Fruit fly (Drosophila melanogaster) Kc167 (cell line): ENCODE measurements around the gene CG9839.

Experiments used
- Myc ChIP-seq: fragments of >200 bp; optimal IDR thresholded peaks from 2 replicates; lab custom pipeline; 2017; ENCODE audit warnings: missing external identifiers
- Sin3A ChIP-seq: fragments of >200 bp; optimal IDR thresholded peaks from 2 replicates; lab custom pipeline; 2018; ENCODE audit warnings: missing external identifiers
- h ChIP-seq: fragments of >200 bp; optimal IDR thresholded peaks from 3 replicates; lab custom pipeline; 2018; ENCODE audit warnings: missing external identifiers
- insv ChIP-seq: fragments of >200 bp; optimal IDR thresholded peaks from 3 replicates; lab custom pipeline; 2018; ENCODE audit warnings: missing external identifiers
- psq ChIP-seq: fragments of >200 bp; optimal IDR thresholded peaks from 2 replicates; lab custom pipeline; 2017; ENCODE audit warnings: missing external identifiers
- ttk ChIP-seq: sonication (Bioruptor generic); optimal IDR thresholded peaks from 2 replicates; lab custom pipeline; 2017; ENCODE audit warnings: missing external identifiers

Gene CG9839

DNA sequence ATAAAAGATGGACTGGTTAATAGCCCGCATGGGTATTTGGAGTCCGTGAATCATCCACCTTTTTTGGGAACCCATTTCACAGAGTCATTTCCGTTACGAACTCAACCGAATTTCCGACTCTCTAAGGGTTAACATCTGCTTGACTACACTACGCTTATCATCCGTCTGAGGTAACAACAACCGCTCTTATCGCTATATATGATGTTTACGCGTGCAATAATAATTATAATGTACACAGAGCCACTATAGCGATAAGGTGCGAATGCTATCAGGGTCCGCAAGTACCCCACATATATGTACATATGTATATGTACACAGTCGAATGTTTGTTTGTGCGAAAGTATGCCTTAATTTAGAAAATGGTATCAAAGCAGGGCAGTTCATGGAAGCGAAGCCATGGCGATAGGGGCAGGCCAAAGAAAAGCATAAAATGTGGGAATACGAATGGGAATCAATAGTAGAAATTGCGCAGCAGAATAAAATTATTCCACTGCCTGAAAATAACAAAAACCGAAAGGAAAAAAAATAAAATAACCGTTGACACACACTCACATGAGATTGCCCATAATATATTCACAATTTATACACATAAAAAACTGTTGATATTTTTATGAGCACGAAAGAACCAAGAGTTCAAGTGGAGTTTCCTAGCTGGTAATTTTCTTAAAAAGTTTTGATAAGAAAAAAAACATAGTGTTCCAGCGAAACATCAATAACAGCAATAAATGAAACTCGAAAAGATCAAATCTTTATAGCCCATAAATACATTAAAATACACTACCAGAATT lies 5.0 kb upstream of the CG9839 start:
- no peak for TF ChIP-seq Sin3A (lab: Kevin White, UChicago)
- TF ChIP-seq h (lab: Kevin White, UChicago) = no peak
- TF ChIP-seq Myc (lab: Kevin White, UChicago) = no peak
- no peak for TF ChIP-seq psq (lab: Kevin White, UChicago)
- no peak for TF ChIP-seq insv (lab: Kevin White, UChicago)
- no peak for TF ChIP-seq ttk

DNA sequence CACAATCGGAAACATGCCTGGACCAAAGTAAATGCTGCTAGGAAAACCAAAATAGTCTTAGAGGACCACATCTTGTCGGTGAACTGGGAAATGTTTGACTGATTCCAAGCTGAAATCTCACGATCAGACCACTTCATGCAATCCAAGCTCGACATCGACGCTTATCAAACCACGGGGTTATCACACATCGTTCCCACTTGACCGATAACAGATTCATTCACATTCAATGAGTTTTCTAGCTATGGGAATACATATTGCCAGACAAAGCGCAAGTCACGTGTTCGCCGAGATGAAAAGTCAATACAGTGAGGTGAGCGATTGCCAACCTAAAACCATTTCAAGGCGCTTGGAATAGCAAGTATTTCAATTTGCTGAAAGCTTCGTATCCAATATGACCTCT lies 4.1 kb upstream of the CG9839 start:
- no peak for TF ChIP-seq psq (lab: Kevin White, UChicago)
- TF ChIP-seq h (lab: Kevin White, UChicago) = no peak
- no peak for TF ChIP-seq Sin3A (lab: Kevin White, UChicago)
- TF ChIP-seq insv (lab: Kevin White, UChicago) = no peak
- TF ChIP-seq ttk = no peak
- no peak for TF ChIP-seq Myc (lab: Kevin White, UChicago)

DNA sequence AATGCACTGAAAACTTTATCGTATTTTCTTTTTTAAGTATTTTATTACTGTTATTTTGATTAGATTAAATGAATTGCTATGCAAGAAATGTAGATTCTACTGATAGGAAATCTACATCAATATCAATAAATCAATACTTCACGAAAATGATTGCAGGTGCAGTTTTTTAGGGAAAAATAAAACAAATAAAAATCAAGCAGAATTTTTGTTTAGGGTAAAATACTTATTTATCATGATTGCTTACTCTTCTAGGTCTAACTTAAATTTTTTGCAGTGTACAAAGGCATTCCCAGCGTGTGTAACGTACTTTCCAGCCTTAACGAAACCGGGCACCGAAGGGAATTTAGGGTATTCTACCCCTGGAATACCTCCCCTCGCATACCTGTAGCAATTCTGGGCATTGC lies 2.9 kb upstream of the CG9839 start:
- TF ChIP-seq insv (lab: Kevin White, UChicago) (no peak), h (lab: Kevin White, UChicago) (no peak), psq (lab: Kevin White, UChicago) (no peak), Sin3A (lab: Kevin White, UChicago) (no peak), Myc (lab: Kevin White, UChicago) (no peak), ttk (no peak)

DNA sequence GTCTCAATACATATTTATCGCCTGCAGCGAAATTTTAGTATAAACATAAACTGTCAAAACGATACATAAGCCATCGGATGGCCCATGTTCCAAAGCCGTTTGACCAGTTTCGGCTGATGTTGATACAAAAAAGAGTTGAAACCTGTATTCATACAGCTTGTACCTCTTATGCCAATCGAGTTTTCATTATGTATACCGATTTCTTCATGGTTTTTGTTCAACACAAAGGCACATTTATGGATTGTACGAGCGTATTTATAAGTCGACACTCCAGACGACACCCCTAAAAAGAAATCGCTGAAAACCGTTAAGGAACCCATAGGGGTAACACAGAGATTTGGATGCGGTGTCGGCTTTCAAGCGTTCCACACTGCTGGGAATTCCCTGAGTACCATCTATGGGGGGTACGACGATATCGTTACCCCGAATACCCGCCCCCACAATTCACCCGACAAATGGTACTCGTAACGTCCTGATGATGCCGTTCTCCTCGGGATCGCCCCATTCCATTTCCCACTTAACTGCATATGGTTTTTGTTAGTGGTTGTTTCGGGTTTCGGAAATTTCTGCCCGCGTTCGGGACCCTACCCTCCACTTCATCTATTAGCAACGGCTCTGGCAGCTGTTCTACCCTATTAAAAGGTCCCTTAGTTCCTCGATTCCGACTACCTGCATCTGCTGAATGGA lies 2.4 kb upstream of the CG9839 start:
- TF ChIP-seq h (lab: Kevin White, UChicago) (no peak), insv (lab: Kevin White, UChicago) (no peak), Sin3A (lab: Kevin White, UChicago) (no peak), Myc (lab: Kevin White, UChicago) (no peak), psq (lab: Kevin White, UChicago) (no peak), ttk (no peak)

DNA sequence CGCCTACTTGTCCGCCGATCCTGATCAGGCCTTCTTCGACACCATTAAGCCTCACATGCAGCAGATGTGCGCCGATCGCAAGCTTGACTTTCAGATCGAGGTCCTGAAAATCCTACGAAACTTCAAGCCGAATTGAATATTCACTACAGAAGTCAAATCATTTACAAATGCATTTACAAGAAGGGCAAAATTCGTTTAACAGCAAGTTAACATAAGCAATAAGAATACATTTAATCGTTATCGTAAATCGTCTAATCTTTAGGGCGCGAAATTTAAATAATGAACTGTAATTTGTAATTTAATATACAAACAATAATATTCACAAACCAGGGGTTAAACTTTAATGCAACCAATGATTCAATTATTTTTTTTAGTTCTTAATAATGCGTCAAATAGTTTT lies 1.4 kb upstream of the CG9839 start:
- TF ChIP-seq Sin3A (lab: Kevin White, UChicago) (no peak), psq (lab: Kevin White, UChicago) (no peak), Myc (lab: Kevin White, UChicago) (no peak), insv (lab: Kevin White, UChicago) (no peak), ttk (no peak)

DNA sequence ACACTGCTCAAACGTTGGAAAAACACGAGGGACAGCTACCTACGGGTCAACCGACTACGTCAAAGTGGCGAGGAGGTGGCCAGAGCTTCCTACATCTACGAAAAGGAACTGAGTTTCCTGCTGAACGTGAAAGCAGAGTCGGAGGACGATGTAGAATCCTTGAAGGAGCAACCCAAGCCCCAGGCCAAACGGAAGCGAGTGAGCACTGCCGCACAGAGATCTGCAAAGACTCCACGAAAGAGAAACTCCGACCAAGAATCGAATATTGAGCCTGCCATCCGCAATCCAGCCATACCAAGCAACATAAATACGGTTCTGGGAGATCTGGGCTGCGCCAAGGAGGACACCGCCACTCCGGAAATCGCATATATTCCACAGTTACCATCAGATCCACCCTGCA lies 1.0 kb upstream of the CG9839 start:
- TF ChIP-seq ttk = no peak
- TF ChIP-seq h (lab: Kevin White, UChicago) = no peak
- TF ChIP-seq Myc (lab: Kevin White, UChicago) = no peak
- no peak for TF ChIP-seq psq (lab: Kevin White, UChicago)
- TF ChIP-seq insv (lab: Kevin White, UChicago) = no peak
- TF ChIP-seq Sin3A (lab: Kevin White, UChicago) = no peak

DNA sequence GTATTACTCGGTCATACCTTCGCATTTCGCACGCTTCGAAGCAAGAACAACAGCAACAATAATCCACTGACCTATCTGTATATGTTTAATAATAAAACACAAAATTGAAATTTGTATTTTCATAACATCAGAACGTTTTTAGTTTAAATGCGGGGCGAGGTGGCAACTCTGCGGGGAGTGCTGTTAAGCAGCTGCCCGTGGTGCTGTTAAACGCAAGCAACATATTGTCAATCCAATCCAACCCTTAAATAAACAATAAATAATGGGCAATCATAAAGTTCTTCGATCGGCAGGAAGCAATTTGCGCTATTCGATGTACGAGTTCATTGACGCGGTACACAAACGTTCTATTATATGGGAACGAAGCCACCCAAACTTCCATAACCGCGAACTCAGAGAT lies 502 bp upstream of the CG9839 start, which contains the start of gene hng2:
TSS of gene hng2 (plus strand) at position 219 of the 400 bp plus-strand sequence.
- TF ChIP-seq Myc (lab: Kevin White, UChicago) (no peak), ttk (no peak), h (lab: Kevin White, UChicago) (no peak), psq (lab: Kevin White, UChicago) (no peak), Sin3A (lab: Kevin White, UChicago) (no peak), insv (lab: Kevin White, UChicago) (no peak)

DNA sequence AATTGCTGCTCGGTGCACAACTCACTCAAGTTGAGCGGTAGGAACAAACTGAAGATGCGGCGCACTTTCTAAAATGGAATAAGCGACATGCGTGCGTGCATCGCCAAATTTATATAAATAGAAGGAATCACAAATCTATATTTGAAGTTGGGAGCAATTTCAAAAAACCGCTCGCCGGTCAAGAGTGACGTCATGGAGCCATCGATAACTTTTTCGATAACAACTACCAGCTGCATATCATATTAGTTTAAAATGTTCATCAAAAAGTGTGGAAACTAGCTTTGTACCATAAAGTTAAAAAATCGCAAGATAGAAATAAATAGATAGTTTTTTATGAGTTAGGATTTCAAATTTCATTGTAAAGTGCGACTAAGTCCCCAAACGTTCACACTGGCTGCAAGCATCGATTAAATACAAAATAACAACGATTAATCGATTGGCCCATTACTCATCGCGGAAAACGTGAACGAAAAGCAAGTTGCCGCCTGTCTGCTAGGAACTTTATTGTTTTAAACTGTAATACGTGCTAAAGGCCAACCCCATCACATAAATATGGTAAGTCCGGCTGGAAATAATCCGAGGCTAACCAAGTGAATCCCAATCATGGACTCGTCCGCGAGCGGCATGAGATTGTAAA lies 4.4 kb downstream of the CG9839 start, which contains the start of the genes Pif1A, Pif1B and CCT7:
TSS of gene Pif1A (minus strand) at position 51 of the 637 bp plus-strand sequence.
TSS of gene Pif1B (minus strand) at position 51 of the 637 bp plus-strand sequence.
TSS of gene CCT7 (plus strand) at position 439 of the 637 bp plus-strand sequence.
- TF ChIP-seq Sin3A (lab: Kevin White, UChicago) (no peak), insv (lab: Kevin White, UChicago) (no peak), ttk (no peak), psq (lab: Kevin White, UChicago) (no peak), Myc (lab: Kevin White, UChicago) (no peak), h (lab: Kevin White, UChicago) (no peak)

DNA sequence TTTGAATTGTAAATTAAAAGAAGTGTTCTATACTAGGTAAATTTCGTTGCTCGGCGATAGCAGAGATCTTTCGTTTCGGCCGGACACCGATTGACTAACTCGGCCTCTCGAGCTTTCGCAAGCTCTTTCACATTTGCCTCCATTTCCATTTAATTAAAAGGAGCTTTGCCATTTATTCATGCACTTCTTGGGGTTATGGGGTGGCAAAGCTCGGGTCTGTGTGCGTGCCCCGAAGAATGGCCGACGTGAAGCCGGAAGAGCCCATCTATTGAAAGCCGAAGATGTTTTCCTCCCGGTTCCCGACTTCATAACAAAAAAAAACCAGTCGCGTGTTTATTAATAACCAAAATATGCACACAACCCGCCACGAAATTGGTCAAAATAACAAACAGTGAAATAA lies 5.7 kb downstream of the CG9839 start:
- TF ChIP-seq Myc (lab: Kevin White, UChicago) = no peak
- no peak for TF ChIP-seq h (lab: Kevin White, UChicago)
- TF ChIP-seq Sin3A (lab: Kevin White, UChicago) = no peak
- TF ChIP-seq psq (lab: Kevin White, UChicago) = no peak
- TF ChIP-seq insv (lab: Kevin White, UChicago) = no peak
- no peak for TF ChIP-seq ttk

DNA sequence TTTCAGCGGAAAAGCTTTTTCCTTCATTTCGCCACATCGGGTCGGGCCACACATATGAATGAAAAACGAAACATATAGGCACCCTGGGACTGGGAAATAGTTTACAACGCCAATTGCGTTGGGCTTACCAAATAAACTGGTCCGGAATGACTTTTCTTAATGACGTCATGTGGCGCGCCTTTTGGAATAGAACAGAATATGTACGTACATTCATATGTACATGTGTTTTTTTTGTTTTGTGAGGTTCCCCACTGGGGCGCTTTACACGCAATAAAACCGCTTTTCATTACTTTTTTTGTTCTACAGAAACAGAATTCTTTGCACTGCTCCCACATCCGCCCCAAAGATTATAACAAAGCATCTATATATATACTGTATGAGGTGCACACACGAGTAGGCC lies 7.3 kb downstream of the CG9839 start:
- TF ChIP-seq insv (lab: Kevin White, UChicago) = no peak
- TF ChIP-seq h (lab: Kevin White, UChicago) = no peak
- no peak for TF ChIP-seq psq (lab: Kevin White, UChicago)
- no peak for TF ChIP-seq Myc (lab: Kevin White, UChicago)
- no peak for TF ChIP-seq ttk
- TF ChIP-seq Sin3A (lab: Kevin White, UChicago) = no peak

DNA sequence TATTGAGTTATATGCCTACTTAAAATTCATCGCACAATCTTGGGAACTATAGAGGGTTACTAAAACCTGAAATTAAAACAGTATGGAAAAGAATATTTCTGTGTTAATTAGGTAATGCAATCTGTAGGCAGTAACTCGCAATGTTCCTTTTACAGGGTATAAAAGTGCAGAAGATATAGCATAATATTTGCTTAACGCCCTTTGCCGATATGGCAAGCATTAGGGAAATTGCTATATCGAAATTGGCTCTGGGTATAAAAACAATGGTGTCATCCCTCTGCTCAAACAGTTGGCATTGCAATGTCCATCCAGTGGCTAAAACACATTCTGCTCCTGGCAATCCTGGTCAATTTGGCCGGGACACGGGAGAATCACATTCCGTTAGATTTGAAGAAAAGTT lies 11.2 kb downstream of the CG9839 start, which contains the start of gene Ir85a:
TSS of gene Ir85a (plus strand) at position 301 of the 400 bp plus-strand sequence.
- TF ChIP-seq Myc (lab: Kevin White, UChicago) = no peak
- no peak for TF ChIP-seq Sin3A (lab: Kevin White, UChicago)
- no peak for TF ChIP-seq psq (lab: Kevin White, UChicago)
- TF ChIP-seq insv (lab: Kevin White, UChicago) = no peak
- no peak for TF ChIP-seq ttk
- TF ChIP-seq h (lab: Kevin White, UChicago) = no peak
